Fruit fly (Drosophila melanogaster) whole organism, pupa: ENCODE results near the gene Naa40.

Source experiments
- CG10348 ChIP-seq: fragments of 200-800 bp; sonication (Bioruptor generic); IDR thresholded peaks from 2 replicates; pipeline ENCODE4 v1.3.6; 2022; ENCODE audit warnings: missing biosample characterization, missing genetic modification characterization
- CG12605 ChIP-seq: fragments of 200-800 bp; sonication (Bioruptor generic); IDR thresholded peaks from 2 replicates; pipeline ENCODE4 v1.3.6; 2022; ENCODE audit warnings: missing biosample characterization, missing genetic modification characterization
- CG13204 ChIP-seq: fragments of 200-800 bp; sonication (Bioruptor generic); optimal IDR thresholded peaks from 2 replicates; lab custom pipeline; 2018; ENCODE audit warnings: missing biosample characterization, mild to moderate bottlenecking, missing genetic modification characterization, moderate library complexity
- CG14655 ChIP-seq: fragments of 200-800 bp; sonication (Bioruptor generic); optimal IDR thresholded peaks from 3 replicates; lab custom pipeline; 2017; ENCODE audit warnings: mild to moderate bottlenecking, missing biosample characterization, missing genetic modification reagents, missing genetic modification characterization
- CG15710 ChIP-seq: fragments of 200-800 bp; sonication (Bioruptor generic); optimal IDR thresholded peaks from 2 replicates; lab custom pipeline; 2018; ENCODE audit warnings: missing biosample characterization, mild to moderate bottlenecking, missing genetic modification characterization, moderate library complexity
- CG17806 ChIP-seq: fragments of 200-800 bp; sonication (Bioruptor generic); optimal IDR thresholded peaks from 2 replicates; lab custom pipeline; 2018; ENCODE audit warnings: missing biosample characterization, mild to moderate bottlenecking, missing genetic modification characterization, moderate library complexity
- CG32121 ChIP-seq: fragments of 200-800 bp; sonication (Bioruptor generic); IDR thresholded peaks from 2 replicates; pipeline ENCODE4 v1.3.6; 2022; ENCODE audit warnings: missing biosample characterization, missing genetic modification characterization
- CG34367 ChIP-seq: fragments of 200-800 bp; sonication (Bioruptor generic); optimal IDR thresholded peaks from 2 replicates; lab custom pipeline; 2018; ENCODE audit warnings: missing biosample characterization, mild to moderate bottlenecking, missing genetic modification characterization
- CG4496 ChIP-seq: fragments of 200-800 bp; sonication (Bioruptor generic); IDR thresholded peaks from 3 replicates; pipeline ENCODE4 v1.3.6; 2022; ENCODE audit warnings: missing biosample characterization, missing genetic modification characterization
- CG8159 ChIP-seq: fragments of 200-800 bp; sonication (Bioruptor generic); optimal IDR thresholded peaks from 3 replicates; lab custom pipeline; 2018; ENCODE audit warnings: missing biosample characterization, mild to moderate bottlenecking, missing genetic modification characterization, moderate library complexity
- CG8301 ChIP-seq: fragments of 200-800 bp; sonication (Bioruptor generic); optimal IDR thresholded peaks from 2 replicates; lab custom pipeline; 2018; ENCODE audit warnings: missing biosample characterization, mild to moderate bottlenecking, missing genetic modification characterization
- CG9948 ChIP-seq: fragments of 200-800 bp; sonication (Bioruptor generic); optimal IDR thresholded peaks from 2 replicates; lab custom pipeline; 2018; ENCODE audit warnings: missing biosample characterization, mild to moderate bottlenecking, missing genetic modification characterization, moderate library complexity
- D1 ChIP-seq: fragments of 200-800 bp; sonication (Bioruptor generic); optimal IDR thresholded peaks from 2 replicates; lab custom pipeline; 2018; ENCODE audit warnings: missing biosample characterization, mild to moderate bottlenecking, missing genetic modification characterization, moderate library complexity
- EcR ChIP-seq: fragments of 200-800 bp; sonication (Bioruptor generic); optimal IDR thresholded peaks from 3 replicates; lab custom pipeline; 2019; ENCODE audit warnings: missing biosample characterization, missing genetic modification characterization, mild to moderate bottlenecking, moderate library complexity, missing genetic modification reagents
- Ets98B ChIP-seq: fragments of 200-800 bp; sonication (Bioruptor generic); IDR thresholded peaks from 2 replicates; pipeline ENCODE4 v1.3.6; 2022; ENCODE audit warnings: missing biosample characterization, missing genetic modification characterization
- Pif1A ChIP-seq: fragments of 200-800 bp; sonication (Bioruptor generic); optimal IDR thresholded peaks from 3 replicates; lab custom pipeline; 2016; ENCODE audit warnings: missing biosample characterization, missing genetic modification characterization
- Pif1B ChIP-seq: fragments of 200-800 bp; sonication (Bioruptor generic); optimal IDR thresholded peaks from 3 replicates; lab custom pipeline; 2016; ENCODE audit warnings: missing biosample characterization, missing genetic modification characterization
- Snoo ChIP-seq: fragments of 200-800 bp; sonication (Bioruptor generic); optimal IDR thresholded peaks from 3 replicates; lab custom pipeline; 2017; ENCODE audit warnings: missing biosample characterization, mild to moderate bottlenecking, missing genetic modification characterization, inconsistent platforms
- fd96Ca ChIP-seq: fragments of 200-800 bp; sonication (Bioruptor generic); IDR thresholded peaks from 3 replicates; pipeline ENCODE4 v1.3.6; 2022; ENCODE audit warnings: missing biosample characterization, missing genetic modification characterization
- gl ChIP-seq: fragments of 200-800 bp; sonication (Bioruptor generic); optimal IDR thresholded peaks from 2 replicates; lab custom pipeline; 2018; ENCODE audit warnings: missing biosample characterization, mild to moderate bottlenecking, missing genetic modification characterization
- rn ChIP-seq: fragments of 200-800 bp; sonication (Bioruptor generic); IDR thresholded peaks from 2 replicates; pipeline ENCODE4 v1.3.6; 2022; ENCODE audit warnings: missing biosample characterization, missing genetic modification characterization

Gene Naa40

DNA sequence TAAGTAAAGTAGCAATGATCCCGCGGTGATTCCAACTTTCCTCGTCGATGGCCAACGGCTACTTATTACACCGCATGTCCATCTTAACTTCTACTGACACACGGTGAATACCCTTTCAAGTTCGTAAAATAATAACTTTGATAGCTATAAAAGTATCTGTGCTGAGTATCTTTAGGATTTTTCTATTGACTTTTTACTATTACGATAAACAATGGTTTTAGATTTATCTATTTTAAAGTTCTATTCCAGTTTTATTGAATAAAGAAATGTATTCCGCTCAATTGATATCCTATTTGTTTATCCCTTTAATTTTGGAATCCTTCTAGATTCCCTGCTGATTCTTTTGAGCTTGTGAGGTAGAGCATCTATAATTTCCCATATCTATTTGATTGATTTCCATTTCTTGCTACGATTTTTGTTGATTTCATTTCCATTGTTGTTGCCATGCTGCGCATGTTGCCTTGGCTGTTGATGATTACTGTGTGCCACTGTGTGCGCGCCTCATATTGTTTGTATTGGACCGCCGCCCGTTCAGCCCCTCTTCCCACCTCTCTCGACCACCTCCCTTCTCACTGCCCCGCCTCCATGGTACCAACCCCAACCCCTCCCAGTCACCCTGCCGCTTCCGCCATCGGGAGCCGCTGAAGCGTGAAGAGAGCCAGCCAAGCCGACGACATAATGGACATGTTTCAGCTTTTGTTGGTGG is 34.8 kb downstream of the Naa40 start:
- no peak for TF ChIP-seq CG15710 (tag; lab: Kevin White, UChicago)
- TF ChIP-seq fd96Ca (GFP tag; lab: Robert Waterston, UW): 0 out of 3 replicates have a peak, but pooled peaks have one; percentile 28
- peak; percentile 46 for TF ChIP-seq CG8159 (tag; lab: Kevin White, UChicago)
- TF ChIP-seq CG9948 (tag; lab: Kevin White, UChicago): peak; percentile 8
- no peak for TF ChIP-seq CG32121
- TF ChIP-seq Pif1A (GFP tag; lab: Kevin White, UChicago): no peak
- no peak for TF ChIP-seq CG10348 (GFP tag; lab: Robert Waterston, UW)
- peak; percentile 11 for TF ChIP-seq CG14655 (GFP tag; lab: Kevin White, UChicago)
- TF ChIP-seq CG4496 (GFP tag; lab: Robert Waterston, UW): 0 out of 3 replicates have a peak, but pooled peaks have one; percentile 21

DNA sequence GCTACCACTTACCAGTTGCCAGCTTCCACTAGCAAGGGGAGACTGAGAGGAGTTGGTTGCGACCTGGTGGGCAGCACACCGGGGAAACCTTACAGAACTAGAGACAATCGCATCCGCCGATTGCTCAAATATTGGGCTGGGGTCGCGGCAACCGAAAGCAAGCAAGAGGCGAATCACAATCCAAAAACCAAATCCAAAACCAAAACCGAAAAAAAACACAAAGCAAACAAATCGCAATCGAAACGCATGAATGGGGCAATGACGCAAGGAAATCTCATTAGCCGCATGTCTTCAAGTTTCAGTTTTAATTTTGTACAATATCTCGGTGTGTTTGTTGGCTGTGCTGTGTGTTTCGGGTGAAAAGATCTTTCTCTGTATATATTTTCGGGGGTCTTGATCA is 35.5 kb downstream of the Naa40 start, which contains the start of gene Obp99c:
Gene Obp99c (minus strand): TSS at position 101 of the 400 bp plus-strand sequence.
- TF ChIP-seq Snoo (no peak), CG17806 (tag; lab: Kevin White, UChicago) (no peak), CG13204 (GFP tag; lab: Kevin White, UChicago) (no peak), fd96Ca (GFP tag; lab: Robert Waterston, UW) (no peak), rn (GFP tag; lab: Robert Waterston, UW) (no peak), EcR (GFP tag; lab: Kevin White, UChicago) (no peak), CG10348 (GFP tag; lab: Robert Waterston, UW) (no peak), CG15710 (tag; lab: Kevin White, UChicago) (no peak), Ets98B (GFP tag; lab: Robert Waterston, UW) (no peak), CG4496 (GFP tag; lab: Robert Waterston, UW) (no peak), CG9948 (tag; lab: Kevin White, UChicago) (no peak), CG8301 (tag; lab: Kevin White, UChicago) (no peak), CG14655 (GFP tag; lab: Kevin White, UChicago) (no peak), D1 (tag; lab: Kevin White, UChicago) (no peak), CG8159 (tag; lab: Kevin White, UChicago) (no peak), CG12605 (GFP tag; lab: Robert Waterston, UW) (no peak), Pif1B (GFP tag; lab: Kevin White, UChicago) (no peak), CG32121 (no peak), gl (tag; lab: Kevin White, UChicago) (no peak), CG34367 (tag; lab: Kevin White, UChicago) (no peak)

DNA sequence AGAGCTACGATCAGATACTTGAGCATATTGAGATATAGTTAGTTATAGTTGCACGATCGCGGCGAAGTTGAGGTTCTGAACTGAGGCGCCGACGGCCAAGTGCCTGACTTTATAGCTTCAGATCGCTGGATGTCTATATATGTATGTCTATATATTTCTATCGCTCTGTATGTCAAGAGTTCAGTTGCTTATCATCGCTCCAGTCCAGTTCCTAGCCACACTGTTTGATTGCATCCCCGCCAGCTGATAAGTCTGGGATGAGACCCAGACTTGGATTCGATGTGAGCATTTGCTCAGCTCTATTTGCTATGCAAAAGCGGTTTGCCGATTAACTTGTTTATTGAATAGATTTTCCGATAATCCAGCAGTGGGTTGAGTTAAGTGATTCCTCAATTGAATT is 38.1 kb downstream of the Naa40 start:
- no peak for TF ChIP-seq CG8159 (tag; lab: Kevin White, UChicago)
- TF ChIP-seq CG8301 (tag; lab: Kevin White, UChicago): no peak
- no peak for TF ChIP-seq Pif1B (GFP tag; lab: Kevin White, UChicago)
- no peak for TF ChIP-seq CG32121
- TF ChIP-seq CG10348 (GFP tag; lab: Robert Waterston, UW): no peak
- TF ChIP-seq Pif1A (GFP tag; lab: Kevin White, UChicago): no peak
- no peak for TF ChIP-seq Snoo
- TF ChIP-seq CG9948 (tag; lab: Kevin White, UChicago): no peak
- TF ChIP-seq CG34367 (tag; lab: Kevin White, UChicago): no peak

DNA sequence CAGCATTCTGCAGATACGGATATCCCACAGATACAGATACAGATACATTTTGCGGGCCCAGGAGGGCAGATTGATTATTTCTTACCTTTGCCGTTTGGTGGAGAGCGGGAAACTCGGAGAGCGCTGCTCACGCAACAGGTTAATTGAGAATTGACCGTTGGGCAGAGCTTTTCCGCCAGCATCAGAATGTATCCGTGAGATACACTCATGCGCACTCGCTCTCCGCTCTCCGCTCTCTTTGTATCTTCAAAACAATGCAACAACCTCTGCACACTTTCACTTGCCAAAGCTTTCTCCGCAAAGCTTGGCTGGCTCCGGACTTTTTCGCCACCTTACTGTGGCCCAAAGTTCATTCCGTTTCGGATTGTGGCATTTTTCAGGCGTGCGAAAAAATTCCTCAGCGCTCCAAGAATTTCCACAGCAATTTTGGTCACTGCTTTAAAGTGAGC is 42.6 kb downstream of the Naa40 start, which contains the start of the genes CG7582 and Gycalpha99B:
Gene CG7582 (minus strand): TSS at position 127 of the 449 bp plus-strand sequence.
Gene Gycalpha99B (plus strand): TSS at position 352 of the 449 bp plus-strand sequence.
- TF ChIP-seq fd96Ca (GFP tag; lab: Robert Waterston, UW): no peak; the same call in 2 of the 3 replicates
- no peak for TF ChIP-seq rn (GFP tag; lab: Robert Waterston, UW)
- TF ChIP-seq CG32121: peak; percentile 30; the same call in 1 of the 2 replicates
- TF ChIP-seq CG17806 (tag; lab: Kevin White, UChicago): no peak
- no peak for TF ChIP-seq CG8159 (tag; lab: Kevin White, UChicago)
- no peak for TF ChIP-seq Snoo
- no peak for TF ChIP-seq Pif1A (GFP tag; lab: Kevin White, UChicago)
- TF ChIP-seq Ets98B (GFP tag; lab: Robert Waterston, UW): peak; percentile 64
- peak; percentile 92 for TF ChIP-seq CG12605 (GFP tag; lab: Robert Waterston, UW)
- peak; percentile 44 for TF ChIP-seq CG8301 (tag; lab: Kevin White, UChicago)
- no peak for TF ChIP-seq CG9948 (tag; lab: Kevin White, UChicago)
- TF ChIP-seq CG4496 (GFP tag; lab: Robert Waterston, UW): peak; percentile 76
- TF ChIP-seq EcR (GFP tag; lab: Kevin White, UChicago): peak; percentile 74
- no peak for TF ChIP-seq D1 (tag; lab: Kevin White, UChicago)
- peak; percentile 32 for TF ChIP-seq CG14655 (GFP tag; lab: Kevin White, UChicago)

DNA sequence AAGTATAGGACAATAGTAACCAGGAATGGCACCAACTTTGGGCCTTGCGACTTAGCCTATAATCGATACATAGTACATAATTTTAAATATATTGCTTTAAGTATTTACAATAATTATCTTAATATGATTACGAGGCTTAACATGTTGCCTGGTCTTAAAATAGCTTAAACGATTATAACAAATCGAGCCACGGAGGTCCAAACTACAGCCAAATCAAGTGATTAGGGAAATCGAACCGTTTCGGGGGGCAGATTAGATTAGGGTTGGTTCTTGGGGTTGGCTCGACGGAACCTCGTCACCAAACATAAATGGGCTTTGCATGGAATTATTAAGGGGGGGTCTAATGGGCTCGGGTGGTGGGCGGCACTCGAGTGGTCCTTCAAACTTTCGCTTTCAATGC is 43.5 kb downstream of the Naa40 start:
- no peak for TF ChIP-seq CG17806 (tag; lab: Kevin White, UChicago)
- TF ChIP-seq CG9948 (tag; lab: Kevin White, UChicago): no peak
- TF ChIP-seq gl (tag; lab: Kevin White, UChicago): no peak
- TF ChIP-seq CG13204 (GFP tag; lab: Kevin White, UChicago): no peak
- no peak for TF ChIP-seq CG12605 (GFP tag; lab: Robert Waterston, UW)
- TF ChIP-seq CG14655 (GFP tag; lab: Kevin White, UChicago): no peak
- TF ChIP-seq CG34367 (tag; lab: Kevin White, UChicago): no peak
- no peak for TF ChIP-seq D1 (tag; lab: Kevin White, UChicago)
- no peak for TF ChIP-seq rn (GFP tag; lab: Robert Waterston, UW)
- no peak for TF ChIP-seq CG10348 (GFP tag; lab: Robert Waterston, UW)
- no peak for TF ChIP-seq fd96Ca (GFP tag; lab: Robert Waterston, UW)
- TF ChIP-seq Ets98B (GFP tag; lab: Robert Waterston, UW): no peak
- TF ChIP-seq Snoo: no peak
- no peak for TF ChIP-seq CG4496 (GFP tag; lab: Robert Waterston, UW)
- TF ChIP-seq Pif1A (GFP tag; lab: Kevin White, UChicago): no peak
- TF ChIP-seq CG8301 (tag; lab: Kevin White, UChicago): no peak
- TF ChIP-seq, all 21 proteins: peak for 0
